Worm (Caenorhabditis elegans) whole organism, L4 larva: ENCODE data around the gene C44B12.3.

Experiments
- aha-1 ChIP-seq: fragments of 150-350 bp; peaks from one replicate; lab custom pipeline; 2014; ENCODE audit warnings: missing biosample characterization, missing genetic modification characterization
- ceh-28 ChIP-seq: fragments of 150-350 bp; optimal IDR thresholded peaks from 2 replicates; lab custom pipeline; 2014; ENCODE audit warnings: missing biosample characterization, missing genetic modification reagents, missing genetic modification characterization
- hif-1 ChIP-seq, 2 experiments: sonication (generic microtip); optimal IDR thresholded peaks; 2 replicates each; lab custom pipeline; 2016 to 2017; ENCODE audit warnings: missing compliant biosample characterization in 2 of 2, missing genetic modification characterization in 2 of 2, missing genetic modification reagents in 2 of 2, missing genotype in 2 of 2, mild to moderate bottlenecking in 1 of 2
- nhr-102 ChIP-seq: sonication (generic microtip); optimal IDR thresholded peaks from 2 replicates; lab custom pipeline; 2016; ENCODE audit warnings: mild to moderate bottlenecking, missing genetic modification characterization, moderate library complexity, missing compliant biosample characterization
- zag-1 ChIP-seq: fragments of 150-350 bp; optimal IDR thresholded peaks from 2 replicates; lab custom pipeline; 2014; ENCODE audit warnings: missing biosample characterization, missing genetic modification characterization

DNA sequence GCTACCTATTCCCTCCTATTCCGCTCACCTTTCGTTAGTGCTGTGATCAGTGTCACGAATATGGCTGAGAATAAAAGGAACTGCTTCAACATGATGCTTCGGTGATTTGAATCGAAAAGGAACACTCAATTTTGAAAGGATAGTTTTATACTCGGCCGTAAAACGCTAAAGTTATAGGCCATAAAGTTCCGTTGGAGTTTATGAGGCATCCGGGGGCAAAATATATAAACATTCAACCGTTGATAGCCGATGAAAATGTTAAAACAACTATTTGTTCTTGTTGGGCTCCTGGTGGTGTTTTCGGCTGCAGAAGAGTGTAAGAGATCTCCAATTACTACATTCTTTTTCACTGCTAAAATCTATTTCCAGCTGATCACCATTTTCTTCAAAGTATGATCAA is at the start of gene C44B12.3, which contains the start of gene C44B12.9:
- TF ChIP-seq ceh-28 (tag; lab: Kevin White, UChicago) (no peak), nhr-102 (tag; lab: Kevin White, UChicago) (no peak), aha-1 (tag; lab: Kevin White, UChicago) (no peak), zag-1 (tag; lab: Kevin White, UChicago) (no peak), hif-1 (tag; optimal IDR thresholded peaks at IDR 0.05; lab: Kevin White, UChicago) (no peak)
